Worm (Caenorhabditis elegans) whole organism, early embryonic: ENCODE measurements around the gene puf-5.

ENCODE experiments used
- B0310.2 ChIP-seq: sonication (generic microtip); optimal IDR thresholded peaks from 2 replicates; lab custom pipeline; 2016; ENCODE audit warnings: mild to moderate bottlenecking, missing genetic modification characterization, missing compliant biosample characterization
- F13C5.2 ChIP-seq: sonication (generic microtip); optimal IDR thresholded peaks from 2 replicates; lab custom pipeline; 2017; ENCODE audit warnings: mild to moderate bottlenecking, missing genetic modification characterization, inconsistent platforms, missing compliant biosample characterization
- aly-1 ChIP-seq: sonication (generic microtip); optimal IDR thresholded peaks from 2 replicates; lab custom pipeline; 2016; ENCODE audit warnings: missing genetic modification characterization, missing compliant biosample characterization
- ama-1 ChIP-seq: fragments of 150-350 bp; optimal IDR thresholded peaks from 2 replicates; lab custom pipeline; 2014
- ceh-13 ChIP-seq: fragments of 200-800 bp; sonication (Bioruptor generic); optimal IDR thresholded peaks from 2 replicates; lab custom pipeline; 2018; ENCODE audit warnings: mild to moderate bottlenecking, missing genetic modification characterization, missing compliant biosample characterization
- ceh-36 ChIP-seq: sonication (generic microtip); optimal IDR thresholded peaks from 2 replicates; lab custom pipeline; 2016; ENCODE audit warnings: missing genetic modification characterization, inconsistent platforms, missing compliant biosample characterization
- ets-7 ChIP-seq: sonication (generic microtip); optimal IDR thresholded peaks from 2 replicates; lab custom pipeline; 2016; ENCODE audit warnings: missing genotype, missing genetic modification characterization, missing compliant biosample characterization
- flt-1 ChIP-seq: fragments of 200-800 bp; sonication (Bioruptor generic); IDR thresholded peaks from 2 replicates; pipeline ENCODE4 v1.3.6; 2022; ENCODE audit warnings: missing genetic modification characterization, missing compliant biosample characterization
- hmbx-1 ChIP-seq: sonication (generic microtip); optimal IDR thresholded peaks from 2 replicates; lab custom pipeline; 2016; ENCODE audit warnings: mild to moderate bottlenecking, missing genetic modification characterization, missing compliant biosample characterization
- hmg-4 ChIP-seq: fragments of 200-800 bp; sonication (Bioruptor generic); optimal IDR thresholded peaks from 2 replicates; lab custom pipeline; 2018; ENCODE audit warnings: mild to moderate bottlenecking, missing genetic modification characterization, missing compliant biosample characterization
- hnd-1 ChIP-seq: sonication (generic microtip); optimal IDR thresholded peaks from 2 replicates; lab custom pipeline; 2016; ENCODE audit warnings: missing genetic modification characterization, missing compliant biosample characterization
- pes-1 ChIP-seq: fragments of 200-800 bp; sonication (Bioruptor generic); IDR thresholded peaks from 2 replicates; pipeline ENCODE4 v1.3.6; 2022; ENCODE audit warnings: missing genetic modification reagents, missing genetic modification characterization, missing compliant biosample characterization
- scrt-1 ChIP-seq: fragments of 200-800 bp; sonication (Bioruptor generic); IDR thresholded peaks from 2 replicates; pipeline ENCODE4 v1.3.6; 2022; ENCODE audit warnings: missing genetic modification characterization, missing compliant biosample characterization
- sea-1 ChIP-seq: fragments of 200-800 bp; sonication (Bioruptor generic); conservative IDR thresholded peaks from 2 replicates; pipeline ENCODE4 v1.3.6; 2022; ENCODE audit warnings: missing genetic modification characterization, missing compliant biosample characterization
- tbx-11 ChIP-seq: fragments of 200-800 bp; sonication (Bioruptor generic); IDR thresholded peaks from 2 replicates; pipeline ENCODE4 v1.3.6; 2022; ENCODE audit warnings: missing genetic modification characterization, missing compliant biosample characterization
- tbx-37 ChIP-seq: fragments of 200-800 bp; sonication (Bioruptor generic); conservative IDR thresholded peaks from 2 replicates; pipeline ENCODE4 v1.3.6; 2022; ENCODE audit warnings: missing genetic modification reagents, missing genetic modification characterization, missing compliant biosample characterization
- tra-4 ChIP-seq: sonication (generic microtip); optimal IDR thresholded peaks from 2 replicates; lab custom pipeline; 2017; ENCODE audit warnings: missing genetic modification characterization, missing compliant biosample characterization

Gene puf-5

DNA sequence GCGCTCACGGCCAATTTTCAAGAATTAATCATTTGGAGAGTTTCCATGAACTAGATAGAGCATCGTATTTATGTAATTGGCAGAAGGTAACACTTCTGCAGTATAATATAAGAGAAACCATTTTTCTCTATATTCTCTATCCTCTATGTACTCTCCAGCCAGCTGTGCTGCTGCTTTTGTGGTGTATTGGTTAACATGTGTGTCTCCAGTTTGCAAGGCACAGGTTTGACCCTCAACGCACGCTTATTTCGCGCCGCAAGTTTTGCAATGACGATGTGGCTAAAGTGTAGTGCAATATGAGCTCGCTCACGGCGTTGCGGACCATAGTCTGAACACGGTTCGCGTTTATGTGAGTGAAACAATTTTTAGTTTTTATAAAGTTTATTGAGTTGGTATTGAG is 28.4 kb upstream of the puf-5 start:
- TF ChIP-seq tbx-11 (GFP tag; lab: Robert Waterston, UW) (peak; percentile 91), hmg-4 (GFP tag; lab: Kevin White, UChicago) (peak; percentile 93), ceh-36 (peak; percentile 90), sea-1 (peak; percentile 85), flt-1 (peak; percentile 92), scrt-1 (GFP tag; lab: Robert Waterston, UW) (peak; percentile 92), tra-4 (tag; lab: Kevin White, UChicago) (peak; percentile 70), pes-1 (peak; percentile 90), hnd-1 (tag; lab: Kevin White, UChicago) (peak; percentile 74), F13C5.2 (tag; lab: Kevin White, UChicago) (peak; percentile 86), ets-7 (tag; lab: Kevin White, UChicago) (peak; percentile 74), B0310.2 (tag; lab: Kevin White, UChicago) (peak; percentile 81), ama-1 (lab: Kevin White, UChicago) (no peak), aly-1 (tag; lab: Kevin White, UChicago) (peak; percentile 84), hmbx-1 (tag; lab: Kevin White, UChicago) (peak; percentile 77), ceh-13 (GFP tag; lab: Kevin White, UChicago) (peak; percentile 76), tbx-37 (GFP tag; lab: Robert Waterston, UW) (peak; percentile 82)

DNA sequence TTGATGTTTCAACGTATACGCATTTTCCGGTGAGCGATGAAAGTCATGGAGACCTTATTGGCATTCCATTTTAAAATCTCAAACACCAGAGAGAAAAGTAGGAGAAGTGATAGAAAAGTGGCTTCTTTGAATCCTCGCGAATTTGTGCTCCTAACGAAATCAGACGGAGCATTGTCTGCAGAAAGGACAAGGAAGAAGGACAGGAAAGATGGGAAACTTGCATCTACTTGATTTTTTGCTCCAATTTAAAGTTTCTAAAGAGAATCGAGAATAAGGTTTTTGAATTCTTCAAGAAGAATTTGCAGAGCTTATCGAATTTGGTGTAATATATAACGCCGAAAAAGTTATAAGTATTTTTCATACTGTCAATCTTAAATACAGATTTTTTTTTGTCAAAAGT is 24.2 kb upstream of the puf-5 start:
- TF ChIP-seq ceh-13 (GFP tag; lab: Kevin White, UChicago) (no peak), ets-7 (tag; lab: Kevin White, UChicago) (no peak), B0310.2 (tag; lab: Kevin White, UChicago) (no peak), pes-1 (no peak)

DNA sequence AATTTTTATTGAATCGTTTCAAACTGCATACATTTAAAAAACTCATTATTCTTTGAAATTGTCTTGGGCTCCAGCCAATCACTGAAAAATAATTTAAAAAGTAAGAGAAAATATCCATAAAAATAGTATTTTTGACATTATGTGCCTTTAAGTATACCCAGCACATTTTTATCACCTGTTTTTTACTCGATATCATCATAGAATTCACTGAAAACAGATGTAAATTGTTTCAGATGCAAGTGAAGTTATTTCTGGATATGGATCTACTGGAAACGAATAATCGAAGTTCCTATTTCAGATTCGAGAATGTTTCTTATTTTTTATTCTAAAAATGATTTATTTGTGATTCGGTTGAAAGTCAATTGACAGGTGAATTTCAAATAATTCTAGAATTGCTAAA is 20.8 kb upstream of the puf-5 start:
- TF ChIP-seq B0310.2 (tag; lab: Kevin White, UChicago) = no peak
- no peak for TF ChIP-seq ceh-13 (GFP tag; lab: Kevin White, UChicago)
- no peak for TF ChIP-seq hnd-1 (tag; lab: Kevin White, UChicago)
- no peak for TF ChIP-seq tbx-11 (GFP tag; lab: Robert Waterston, UW)
- TF ChIP-seq hmbx-1 (tag; lab: Kevin White, UChicago) = no peak

DNA sequence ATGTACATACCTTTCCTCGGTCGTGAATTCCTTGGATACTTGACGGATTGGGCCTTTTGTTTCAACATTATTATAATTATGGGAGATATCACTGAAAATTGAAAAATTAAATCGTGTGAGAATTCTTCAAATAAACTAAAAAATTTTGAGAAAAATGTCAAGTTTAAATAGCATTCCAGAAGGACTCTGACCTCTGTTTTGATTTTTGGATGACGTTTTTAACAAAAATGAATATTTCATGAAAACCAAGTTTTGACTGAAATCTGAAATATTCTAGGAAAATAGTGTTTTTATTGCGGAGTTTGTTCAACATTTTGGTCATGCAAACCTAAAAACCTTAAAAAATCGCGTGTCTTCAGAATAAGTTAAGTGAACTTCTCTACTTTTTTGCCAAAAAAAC is 19.2 kb upstream of the puf-5 start, which contains the start of gene glb-27:
TSS of gene glb-27 (minus strand) at position 101 of the 400 bp plus-strand sequence.
- no peak for TF ChIP-seq hmg-4 (GFP tag; lab: Kevin White, UChicago)

DNA sequence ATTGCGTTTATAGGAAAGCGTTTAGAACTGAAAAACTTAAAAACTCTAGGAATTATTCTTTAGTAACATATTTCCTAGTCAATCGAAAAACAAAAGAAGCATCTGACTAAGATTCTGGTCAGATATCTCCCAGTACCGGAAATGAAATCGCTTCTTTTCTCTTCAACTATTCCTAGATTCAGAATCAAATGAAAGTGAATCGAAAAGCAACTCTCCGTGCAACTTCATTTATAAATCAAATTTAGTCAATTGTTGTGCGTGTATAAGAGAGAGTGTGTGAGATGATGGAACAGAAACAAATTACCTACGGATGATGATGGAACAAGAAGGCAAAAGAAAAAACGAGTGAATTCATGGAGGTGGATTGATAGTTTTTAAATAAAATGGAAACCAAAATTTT is 16.2 kb upstream of the puf-5 start:
- no peak for TF ChIP-seq F13C5.2 (tag; lab: Kevin White, UChicago)
- no peak for TF ChIP-seq flt-1
- no peak for TF ChIP-seq tbx-37 (GFP tag; lab: Robert Waterston, UW)
- no peak for TF ChIP-seq ama-1 (lab: Kevin White, UChicago)
- TF ChIP-seq hmbx-1 (tag; lab: Kevin White, UChicago) = no peak
- no peak for TF ChIP-seq ceh-36
- no peak for TF ChIP-seq tra-4 (tag; lab: Kevin White, UChicago)
- TF ChIP-seq B0310.2 (tag; lab: Kevin White, UChicago) = no peak
- TF ChIP-seq aly-1 (tag; lab: Kevin White, UChicago) = no peak
- TF ChIP-seq ets-7 (tag; lab: Kevin White, UChicago) = no peak
- TF ChIP-seq sea-1 = no peak
- no peak for TF ChIP-seq hnd-1 (tag; lab: Kevin White, UChicago)
- TF ChIP-seq scrt-1 (GFP tag; lab: Robert Waterston, UW) = no peak

DNA sequence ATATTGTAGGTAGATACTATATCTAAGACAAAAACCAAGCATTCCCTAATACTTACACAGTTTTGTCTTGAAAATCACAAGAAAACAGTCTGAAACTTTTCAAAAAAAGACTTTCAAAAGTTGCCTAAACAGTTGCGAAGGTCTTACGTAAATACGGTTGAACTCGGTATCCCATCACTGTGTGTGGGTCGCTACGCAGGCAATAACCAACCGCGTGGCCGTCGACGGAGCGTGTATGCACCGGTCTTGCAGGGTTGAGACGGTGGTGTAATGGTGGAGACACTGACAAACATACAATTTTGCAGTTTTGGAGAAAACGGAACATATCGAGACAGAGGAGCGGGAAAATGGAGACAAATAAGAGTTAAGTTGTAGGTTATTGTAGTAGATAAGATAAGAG is 14.1 kb upstream of the puf-5 start, which contains the start of gene iff-2:
TSS of gene iff-2 (minus strand) at position 141 of the 400 bp plus-strand sequence.
- TF ChIP-seq sea-1 = peak; percentile 70
- TF ChIP-seq ceh-13 (GFP tag; lab: Kevin White, UChicago) = no peak
- no peak for TF ChIP-seq B0310.2 (tag; lab: Kevin White, UChicago)
- peak; percentile 9 for TF ChIP-seq ceh-36
- 0 out of 2 replicates have a peak, but pooled peaks have one; percentile 55 for TF ChIP-seq scrt-1 (GFP tag; lab: Robert Waterston, UW)
- TF ChIP-seq hmg-4 (GFP tag; lab: Kevin White, UChicago) = peak; percentile 84
- TF ChIP-seq flt-1 = peak; percentile 57; the same call in 1 of the 2 replicates
- no peak for TF ChIP-seq hnd-1 (tag; lab: Kevin White, UChicago)
- TF ChIP-seq ets-7 (tag; lab: Kevin White, UChicago) = peak; percentile 8
- TF ChIP-seq hmbx-1 (tag; lab: Kevin White, UChicago) = no peak
- no peak for TF ChIP-seq tbx-11 (GFP tag; lab: Robert Waterston, UW)
- no peak for TF ChIP-seq pes-1
- no peak for TF ChIP-seq ama-1 (lab: Kevin White, UChicago)
- TF ChIP-seq F13C5.2 (tag; lab: Kevin White, UChicago) = peak; percentile 95
- peak; percentile 69 for TF ChIP-seq aly-1 (tag; lab: Kevin White, UChicago)
- peak; percentile 50 for TF ChIP-seq tra-4 (tag; lab: Kevin White, UChicago)
- peak; percentile 35 for TF ChIP-seq tbx-37 (GFP tag; lab: Robert Waterston, UW)

DNA sequence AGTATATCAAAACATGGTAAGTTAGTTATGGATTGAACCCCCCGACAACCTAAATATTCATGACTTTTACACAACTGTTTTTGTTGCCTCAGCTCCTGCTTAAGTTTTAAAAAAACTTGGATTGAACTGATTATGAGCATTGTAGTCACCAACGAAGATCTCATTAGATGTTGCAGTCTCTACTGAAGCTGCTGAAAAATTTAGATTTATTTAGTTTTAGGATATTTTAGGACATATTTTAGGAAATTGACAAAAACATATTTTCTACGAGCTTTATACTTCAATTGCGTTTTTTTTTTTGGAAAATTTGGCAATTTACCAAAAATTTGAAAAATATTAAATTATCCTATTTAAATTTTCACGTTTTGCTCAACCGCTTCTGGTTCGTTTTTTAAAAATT is 13.3 kb upstream of the puf-5 start, which contains the start of gene F54C9.14:
TSS of gene F54C9.14 (plus strand) at position 301 of the 400 bp plus-strand sequence.
- TF ChIP-seq hmbx-1 (tag; lab: Kevin White, UChicago) (no peak), ama-1 (lab: Kevin White, UChicago) (no peak), tra-4 (tag; lab: Kevin White, UChicago) (no peak), F13C5.2 (tag; lab: Kevin White, UChicago) (no peak), aly-1 (tag; lab: Kevin White, UChicago) (no peak), flt-1 (no peak), sea-1 (no peak), pes-1 (no peak)

DNA sequence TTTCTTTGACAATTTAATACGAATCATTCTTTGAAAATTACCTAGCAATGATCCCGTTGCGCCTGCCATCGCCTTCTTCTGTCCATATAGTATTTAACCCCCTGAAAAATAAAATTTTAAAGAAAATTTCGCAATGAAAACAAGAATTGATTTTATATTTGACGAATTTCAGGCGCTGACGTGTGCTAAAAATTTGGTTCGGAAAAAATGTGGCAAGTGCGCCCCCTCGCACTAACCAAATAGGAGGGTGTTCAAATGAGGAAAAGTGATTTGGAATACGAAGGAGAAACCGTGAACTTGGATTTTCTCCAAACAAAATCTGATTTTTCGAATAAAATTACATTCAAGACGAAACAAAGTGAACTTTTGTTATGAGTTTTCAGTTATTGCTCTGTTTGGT is 9.3 kb upstream of the puf-5 start, which contains the start of gene stc-1:
TSS of gene stc-1 (minus strand) at position 101 of the 400 bp plus-strand sequence.
- no peak for TF ChIP-seq hmbx-1 (tag; lab: Kevin White, UChicago)
- TF ChIP-seq hnd-1 (tag; lab: Kevin White, UChicago) = no peak
- no peak for TF ChIP-seq scrt-1 (GFP tag; lab: Robert Waterston, UW)
- no peak for TF ChIP-seq ets-7 (tag; lab: Kevin White, UChicago)
- no peak for TF ChIP-seq pes-1
- TF ChIP-seq ceh-13 (GFP tag; lab: Kevin White, UChicago) = no peak
- no peak for TF ChIP-seq aly-1 (tag; lab: Kevin White, UChicago)
- no peak for TF ChIP-seq F13C5.2 (tag; lab: Kevin White, UChicago)
- no peak for TF ChIP-seq sea-1
- no peak for TF ChIP-seq tbx-37 (GFP tag; lab: Robert Waterston, UW)
